Fruit fly (Drosophila melanogaster) whole organism, embryonic: ENCODE data around the gene CG7497.

Experiments used
- Asciz ChIP-seq: fragments of 200-800 bp; sonication (Bioruptor generic); optimal IDR thresholded peaks from 2 replicates; lab custom pipeline; 2017; ENCODE audit warnings: missing biosample characterization, mild to moderate bottlenecking, missing genetic modification characterization, missing genetic modification reagents
- Atf-2 ChIP-seq: fragments of 200-800 bp; sonication (Bioruptor generic); optimal IDR thresholded peaks from 2 replicates; lab custom pipeline; 2016; ENCODE audit warnings: missing biosample characterization, missing genetic modification characterization
- Atf3 ChIP-seq: fragments of 200-800 bp; sonication (Bioruptor generic); optimal IDR thresholded peaks from 3 replicates; lab custom pipeline; 2016; ENCODE audit warnings: missing biosample characterization, missing genetic modification characterization
- Blimp-1 ChIP-seq: fragments of 200-800 bp; sonication (Bioruptor generic); optimal IDR thresholded peaks from 3 replicates; lab custom pipeline; 2018; ENCODE audit warnings: missing biosample characterization, missing genetic modification characterization, mild to moderate bottlenecking, moderate library complexity, missing genetic modification reagents
- CG12299 ChIP-seq: fragments of 200-800 bp; sonication (Bioruptor generic); optimal IDR thresholded peaks from 2 replicates; lab custom pipeline; 2018; ENCODE audit warnings: missing biosample characterization, mild to moderate bottlenecking, missing genetic modification characterization
- CG12659 ChIP-seq: fragments of 200-800 bp; sonication (Bioruptor generic); optimal IDR thresholded peaks from 3 replicates; lab custom pipeline; 2017; ENCODE audit warnings: mild to moderate bottlenecking, missing biosample characterization, missing genetic modification reagents, missing genetic modification characterization
- CG12769 ChIP-seq: fragments of 200-800 bp; sonication (Bioruptor generic); optimal IDR thresholded peaks from 2 replicates; lab custom pipeline; 2019; ENCODE audit warnings: missing biosample characterization, mild to moderate bottlenecking, missing genetic modification characterization, moderate library complexity
- CG14014 ChIP-seq: fragments of 200-800 bp; sonication (Bioruptor generic); IDR thresholded peaks from 2 replicates; pipeline ENCODE4 v1.3.6; 2022; ENCODE audit warnings: missing biosample characterization, missing genetic modification characterization
- CG18599 ChIP-seq: fragments of 200-800 bp; sonication (Bioruptor generic); optimal IDR thresholded peaks from 3 replicates; lab custom pipeline; 2017; ENCODE audit warnings: missing biosample characterization, missing genetic modification characterization, mild to moderate bottlenecking, moderate library complexity, missing genetic modification reagents
- CG30020 ChIP-seq: fragments of 200-800 bp; optimal IDR thresholded peaks from 2 replicates; lab custom pipeline; 2019; ENCODE audit warnings: missing biosample characterization, mild to moderate bottlenecking, missing genetic modification characterization, moderate library complexity
- CG32532 ChIP-seq: fragments of 200-800 bp; sonication (Bioruptor generic); IDR thresholded peaks from 2 replicates; pipeline ENCODE4 v1.3.6; 2022; ENCODE audit warnings: missing biosample characterization, missing genetic modification characterization
- CG33557 ChIP-seq: fragments of 200-800 bp; sonication (Bioruptor generic); optimal IDR thresholded peaks from 2 replicates; lab custom pipeline; 2019; ENCODE audit warnings: missing biosample characterization, mild to moderate bottlenecking, missing genetic modification characterization, moderate library complexity
- CG4707 ChIP-seq: fragments of 200-800 bp; sonication (Bioruptor generic); optimal IDR thresholded peaks from 2 replicates; lab custom pipeline; 2018; ENCODE audit warnings: missing biosample characterization, mild to moderate bottlenecking, missing genetic modification characterization, moderate library complexity
- CG6813 ChIP-seq: fragments of 200-800 bp; sonication (Bioruptor generic); optimal IDR thresholded peaks from 2 replicates; lab custom pipeline; 2017; ENCODE audit warnings: missing biosample characterization, missing genetic modification characterization, mild to moderate bottlenecking, moderate library complexity, missing genetic modification reagents
- CG7987 ChIP-seq: fragments of 200-800 bp; sonication (Bioruptor generic); optimal IDR thresholded peaks from 2 replicates; lab custom pipeline; 2018; ENCODE audit warnings: missing biosample characterization, mild to moderate bottlenecking, missing genetic modification characterization, moderate library complexity
- CG8281 ChIP-seq: fragments of 200-800 bp; sonication (Bioruptor generic); optimal IDR thresholded peaks from 2 replicates; lab custom pipeline; 2018; ENCODE audit warnings: missing biosample characterization, mild to moderate bottlenecking, missing genetic modification characterization, moderate library complexity
- CG9437 ChIP-seq: fragments of 200-800 bp; sonication (Bioruptor generic); optimal IDR thresholded peaks from 2 replicates; lab custom pipeline; 2018; ENCODE audit warnings: missing biosample characterization, mild to moderate bottlenecking, missing genetic modification characterization
- CrebB ChIP-seq: fragments of 200-800 bp; sonication (Bioruptor generic); optimal IDR thresholded peaks from 3 replicates; lab custom pipeline; 2018; ENCODE audit warnings: missing biosample characterization, mild to moderate bottlenecking, missing genetic modification characterization
- Dek ChIP-seq: fragments of 200-800 bp; sonication (Bioruptor generic); optimal IDR thresholded peaks from 3 replicates; lab custom pipeline; 2019; ENCODE audit warnings: missing biosample characterization, mild to moderate bottlenecking, missing genetic modification characterization, moderate library complexity
- Eip74EF ChIP-seq, 2 experiments: fragments of 200-800 bp in 1 of 2; fragments of >200 bp in 1 of 2; sonication (Bioruptor generic) in 1 of 2; optimal IDR thresholded peaks; 2 replicates each; lab custom pipeline; 2017 to 2019; ENCODE audit warnings: missing biosample characterization in 2 of 2, missing genetic modification characterization in 2 of 2, mild to moderate bottlenecking in 1 of 2, moderate library complexity in 1 of 2
- Elba2 ChIP-seq: fragments of 200-800 bp; sonication (Bioruptor generic); optimal IDR thresholded peaks from 3 replicates; lab custom pipeline; 2016; ENCODE audit warnings: missing biosample characterization, missing genetic modification characterization
- Fer1 ChIP-seq: fragments of 200-800 bp; sonication (Bioruptor generic); optimal IDR thresholded peaks from 2 replicates; lab custom pipeline; 2017; ENCODE audit warnings: missing biosample characterization, mild to moderate bottlenecking, missing genetic modification characterization
- Hand ChIP-seq: fragments of 200-800 bp; sonication (Bioruptor generic); optimal IDR thresholded peaks from 2 replicates; lab custom pipeline; 2017; ENCODE audit warnings: mild to moderate bottlenecking, missing biosample characterization, missing genetic modification reagents, missing genetic modification characterization
- Hey ChIP-seq: fragments of 200-800 bp; sonication (Bioruptor generic); optimal IDR thresholded peaks from 3 replicates; lab custom pipeline; 2018; ENCODE audit warnings: missing biosample characterization, mild to moderate bottlenecking, missing genetic modification characterization
- Jarid2 ChIP-seq: fragments of 200-800 bp; sonication (Bioruptor generic); optimal IDR thresholded peaks from 3 replicates; lab custom pipeline; 2017; ENCODE audit warnings: mild to moderate bottlenecking, missing biosample characterization, missing genetic modification reagents, missing genetic modification characterization
- Med ChIP-seq: fragments of 200-800 bp; sonication (Bioruptor generic); peaks from one replicate; lab custom pipeline; 2016; ENCODE audit warnings: missing biosample characterization, missing genetic modification characterization, mild to moderate bottlenecking, inconsistent platforms, moderate library complexity
- ara ChIP-seq: fragments of 200-800 bp; sonication (Bioruptor generic); IDR thresholded peaks from 2 replicates; pipeline ENCODE4 v1.3.6; 2022; ENCODE audit warnings: missing biosample characterization, missing genetic modification characterization
- caup ChIP-seq: fragments of 200-800 bp; sonication (Bioruptor generic); optimal IDR thresholded peaks from 3 replicates; lab custom pipeline; 2017; ENCODE audit warnings: missing biosample characterization, mild to moderate bottlenecking, missing genetic modification characterization, moderate library complexity; ENCODE audit not compliant: severe bottlenecking
- ci ChIP-seq: fragments of 200-800 bp; sonication (Bioruptor generic); IDR thresholded peaks from 3 replicates; pipeline ENCODE4 v1.3.6; 2022; ENCODE audit warnings: missing biosample characterization, missing genetic modification characterization
- corto ChIP-seq: fragments of 200-800 bp; sonication (Bioruptor generic); optimal IDR thresholded peaks from 2 replicates; lab custom pipeline; 2016; ENCODE audit warnings: missing biosample characterization, mild to moderate bottlenecking, missing genetic modification characterization, moderate library complexity
- cwo ChIP-seq: fragments of 200-800 bp; sonication (Bioruptor generic); optimal IDR thresholded peaks from 3 replicates; lab custom pipeline; 2017; ENCODE audit warnings: missing biosample characterization, missing genetic modification characterization, mild to moderate bottlenecking, moderate library complexity, missing genetic modification reagents
- fd3F ChIP-seq: fragments of 200-800 bp; sonication (Bioruptor generic); optimal IDR thresholded peaks from 2 replicates; lab custom pipeline; 2018; ENCODE audit warnings: missing biosample characterization, mild to moderate bottlenecking, missing genetic modification characterization, moderate library complexity
- fu2 ChIP-seq: fragments of 200-800 bp; sonication (Bioruptor generic); optimal IDR thresholded peaks from 2 replicates; lab custom pipeline; 2016; ENCODE audit warnings: missing biosample characterization, missing genetic modification characterization
- gcm2 ChIP-seq: fragments of 200-800 bp; sonication (Bioruptor generic); optimal IDR thresholded peaks from 2 replicates; lab custom pipeline; 2016; ENCODE audit warnings: missing biosample characterization, missing genetic modification characterization
- grau ChIP-seq: fragments of 200-800 bp; optimal IDR thresholded peaks from 3 replicates; lab custom pipeline; 2019; ENCODE audit warnings: missing biosample characterization, mild to moderate bottlenecking, missing genetic modification characterization, moderate library complexity
- hkb ChIP-seq, 2 experiments: fragments of 200-800 bp in 1 of 2; fragments of >200 bp in 1 of 2; sonication (Bioruptor generic) in 1 of 2; IDR thresholded peaks in 1 of 2; optimal IDR thresholded peaks in 1 of 2; 2 replicates each; pipeline versions ENCODE4 v1.3.6 to Lab custom; 2017 to 2022; ENCODE audit warnings: missing biosample characterization in 1 of 2, missing genetic modification characterization in 1 of 2
- insv ChIP-seq, 2 experiments: fragments of 200-800 bp; sonication (Bioruptor generic); optimal IDR thresholded peaks; 3 replicates each; lab custom pipeline; 2016 to 2018; ENCODE audit warnings: missing biosample characterization in 2 of 2, missing genetic modification characterization in 2 of 2
- kni ChIP-seq: fragments of 200-800 bp; sonication (Bioruptor generic); optimal IDR thresholded peaks from 3 replicates; lab custom pipeline; 2017; ENCODE audit warnings: mild to moderate bottlenecking, missing biosample characterization, missing genetic modification reagents, missing genetic modification characterization
- lab ChIP-seq: fragments of 200-800 bp; sonication (Bioruptor generic); optimal IDR thresholded peaks from 3 replicates; lab custom pipeline; 2017; ENCODE audit warnings: missing biosample characterization, missing genetic modification characterization, mild to moderate bottlenecking, moderate library complexity, missing genetic modification reagents
- odd ChIP-seq: fragments of 200-800 bp; sonication (Bioruptor generic); optimal IDR thresholded peaks from 2 replicates; lab custom pipeline; 2017; ENCODE audit warnings: missing biosample characterization, mild to moderate bottlenecking, missing genetic modification characterization
- pnt ChIP-seq: fragments of 200-800 bp; sonication (Bioruptor generic); optimal IDR thresholded peaks from 3 replicates; lab custom pipeline; 2016; ENCODE audit warnings: missing biosample characterization, missing genetic modification characterization
- salm ChIP-seq: fragments of 200-800 bp; sonication (Bioruptor generic); optimal IDR thresholded peaks from 2 replicates; lab custom pipeline; 2018; ENCODE audit warnings: missing biosample characterization, mild to moderate bottlenecking, missing genetic modification characterization
- schlank ChIP-seq: fragments of 200-800 bp; sonication (Bioruptor generic); optimal IDR thresholded peaks from 2 replicates; lab custom pipeline; 2018; ENCODE audit warnings: missing biosample characterization, mild to moderate bottlenecking, missing genetic modification characterization
- sens ChIP-seq: fragments of 200-800 bp; sonication (Bioruptor generic); peaks from one replicate; lab custom pipeline; 2016; ENCODE audit warnings: missing biosample characterization, missing genetic modification characterization
- sens-2 ChIP-seq: fragments of 200-800 bp; sonication (Bioruptor generic); IDR thresholded peaks from 2 replicates; pipeline ENCODE4 v1.3.6; 2022; ENCODE audit warnings: missing biosample characterization, missing genetic modification characterization
- seq ChIP-seq: fragments of 200-800 bp; sonication (Bioruptor generic); IDR thresholded peaks from 2 replicates; pipeline ENCODE4 v1.3.6; 2022; ENCODE audit warnings: missing biosample characterization, missing genetic modification characterization
- unpg ChIP-seq: fragments of 200-800 bp; sonication (Bioruptor generic); optimal IDR thresholded peaks from 3 replicates; lab custom pipeline; 2018; ENCODE audit warnings: missing biosample characterization, mild to moderate bottlenecking, missing genetic modification characterization, moderate library complexity
- vvl ChIP-seq: fragments of 200-800 bp; sonication (Bioruptor generic); IDR thresholded peaks from 2 replicates; pipeline ENCODE4 v1.3.6; 2022; ENCODE audit warnings: missing biosample characterization, missing genetic modification characterization
- wek ChIP-seq: fragments of 200-800 bp; sonication (Bioruptor generic); optimal IDR thresholded peaks from 3 replicates; lab custom pipeline; 2018; ENCODE audit warnings: missing biosample characterization, mild to moderate bottlenecking, missing genetic modification characterization, moderate library complexity

The CG7497 gene

DNA sequence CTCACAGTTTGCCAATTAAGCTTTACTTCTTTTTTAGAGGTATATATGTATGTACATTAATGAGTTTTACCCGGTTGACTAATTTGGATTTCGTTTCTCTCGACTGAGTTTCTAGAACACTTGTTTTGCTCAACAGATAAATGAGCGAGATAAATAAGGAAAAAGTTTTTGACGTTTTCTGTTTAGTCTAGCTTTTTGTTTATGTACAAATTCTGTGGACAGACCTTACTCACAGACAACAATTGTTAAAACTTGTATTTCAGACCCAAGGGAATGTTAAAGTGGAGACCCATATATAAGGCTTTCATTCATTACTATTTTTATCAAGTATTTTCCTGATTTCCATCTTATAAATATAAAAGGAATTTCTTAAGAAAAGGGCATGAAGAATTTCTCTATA, 8.2 kb upstream of the CG7497 start (continued):
- TF ChIP-seq CG4707 (GFP tag; lab: Kevin White, UChicago) (peak; percentile 0), CG9437 (GFP tag; lab: Kevin White, UChicago) (no peak), seq (GFP tag; lab: Robert Waterston, UW) (0 out of 2 replicates have a peak, but pooled peaks have one; percentile 8), Jarid2 (no peak), ara (GFP tag; lab: Robert Waterston, UW) (no peak), CG7987 (no peak), gcm2 (GFP tag; lab: Kevin White, UChicago) (no peak), CG6813 (GFP tag; lab: Kevin White, UChicago) (peak; percentile 9), Dek (tag; lab: Kevin White, UChicago) (peak; percentile 0), Fer1 (GFP tag; lab: Kevin White, UChicago) (peak; percentile 47), schlank (peak; percentile 52), ci (GFP tag; lab: Robert Waterston, UW) (0 out of 3 replicates have a peak, but pooled peaks have one; percentile 36), Med (GFP tag; lab: Kevin White, UChicago) (peak; percentile 66), unpg (peak; percentile 12), CG12769 (peak; percentile 6), CG12659 (GFP tag; lab: Kevin White, UChicago) (peak; percentile 14), fd3F (peak; percentile 41), pnt (GFP tag; lab: Kevin White, UChicago) (no peak), Hand (GFP tag; lab: Kevin White, UChicago) (peak; percentile 54), CG8281 (tag; lab: Kevin White, UChicago) (peak; percentile 6), Hey (tag; lab: Kevin White, UChicago) (peak; percentile 28), salm (tag; lab: Kevin White, UChicago) (peak; percentile 8), CG18599 (no peak), grau (tag; lab: Kevin White, UChicago) (peak; percentile 19), CG12299 (tag; lab: Kevin White, UChicago) (peak; percentile 62), CG14014 (peak; percentile 32; the same call in 1 of the 2 replicates), fu2 (GFP tag; lab: Kevin White, UChicago) (no peak), wek (GFP tag; lab: Kevin White, UChicago) (peak; percentile 31), Blimp-1 (no peak), CG33557 (GFP tag; lab: Kevin White, UChicago) (no peak), lab (GFP tag; lab: Kevin White, UChicago) (peak; percentile 43), insv (GFP tag; optimal IDR thresholded peaks at IDR 0.05; lab: Kevin White, UChicago) (peak in 1 of 2 experiments; percentile 12), Elba2 (GFP tag; lab: Kevin White, UChicago) (no peak), caup (GFP tag; lab: Kevin White, UChicago) (peak; percentile 2), odd (GFP tag; lab: Kevin White, UChicago) (peak; percentile 47)

DNA sequence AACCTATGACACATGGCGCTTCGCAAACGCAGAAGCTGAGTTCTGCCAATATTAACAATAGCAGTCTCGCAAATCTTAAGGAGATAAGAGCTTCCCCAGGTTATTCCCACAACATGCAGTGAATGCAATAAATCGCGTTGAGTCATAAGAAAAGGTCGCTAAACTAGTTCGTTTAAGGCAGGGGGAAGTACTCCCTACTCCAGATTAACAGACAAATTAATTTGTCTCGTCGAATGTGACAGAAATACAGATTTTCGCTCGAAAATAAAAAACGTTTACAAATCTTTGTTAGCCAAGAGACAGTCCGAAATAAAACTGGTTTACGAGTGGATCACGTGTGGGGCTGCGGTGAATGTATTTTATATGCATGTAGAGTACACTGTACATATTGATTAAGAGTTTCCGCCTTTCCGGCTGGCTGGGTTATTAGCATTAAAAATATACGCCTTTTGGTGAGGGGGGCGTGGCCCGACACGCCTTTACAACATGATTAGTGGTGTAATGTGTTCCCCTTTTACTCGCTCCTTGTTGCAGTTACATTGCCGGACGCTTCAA, 7.6 kb upstream of the CG7497 start:
- TF ChIP-seq Eip74EF (GFP tag; optimal IDR thresholded peaks at IDR 0.05; lab: Kevin White, UChicago), result peak in 1 of 2 experiments; percentile 54
- TF ChIP-seq cwo (GFP tag; lab: Kevin White, UChicago), result peak; percentile 59
- TF ChIP-seq Hey (tag; lab: Kevin White, UChicago), result no peak
- TF ChIP-seq sens (GFP tag; lab: Kevin White, UChicago), result peak; percentile 32
- TF ChIP-seq Atf-2, result no peak
- TF ChIP-seq CG30020 (tag; lab: Kevin White, UChicago), result no peak
- TF ChIP-seq corto (GFP tag; lab: Kevin White, UChicago), result no peak
- TF ChIP-seq Asciz (GFP tag; lab: Kevin White, UChicago), result peak; percentile 25
- peak; percentile 76 for TF ChIP-seq vvl (GFP tag; lab: Robert Waterston, UW)
- TF ChIP-seq hkb (optimal IDR thresholded peaks at IDR 0.05; lab: Kevin White, UChicago), result no peak
- TF ChIP-seq hkb (GFP tag; IDR thresholded peaks at IDR 0.05; lab: Robert Waterston, UW), result 0 out of 2 replicates have a peak, but pooled peaks have one; percentile 20
- TF ChIP-seq sens-2 (GFP tag; lab: Robert Waterston, UW), result no peak
- no peak for TF ChIP-seq CG32532
- no peak for TF ChIP-seq Atf3 (GFP tag; lab: Kevin White, UChicago)
- TF ChIP-seq CrebB (tag; lab: Kevin White, UChicago), result no peak
- TF ChIP-seq kni (GFP tag; lab: Kevin White, UChicago), result peak; percentile 22
